Worm (Caenorhabditis elegans) whole organism, mixed stage, embryonic: Measurements from ENCODE around the gene T05H4.4.

Source experiments
- M03D4.4 ChIP-seq: sonication (generic microtip); optimal IDR thresholded peaks from 2 replicates; lab custom pipeline; 2017; ENCODE audit warnings: mild to moderate bottlenecking, missing genetic modification characterization, missing compliant biosample characterization
- bed-3 ChIP-seq: fragments of 200-800 bp; sonication (Bioruptor generic); optimal IDR thresholded peaks from 3 replicates; lab custom pipeline; 2018; ENCODE audit warnings: mild to moderate bottlenecking, missing genetic modification characterization, moderate library complexity, missing compliant biosample characterization
- blmp-1 ChIP-seq: fragments of 150-350 bp; optimal IDR thresholded peaks from 2 replicates; lab custom pipeline; 2014; ENCODE audit warnings: missing biosample characterization, missing genetic modification characterization
- ceh-39 ChIP-seq: fragments of 150-350 bp; optimal IDR thresholded peaks from 2 replicates; lab custom pipeline; 2014; ENCODE audit warnings: missing biosample characterization, missing genetic modification characterization
- ceh-43 ChIP-seq: fragments of 200-800 bp; sonication (Bioruptor generic); optimal IDR thresholded peaks from 2 replicates; lab custom pipeline; 2018; ENCODE audit warnings: mild to moderate bottlenecking, missing genetic modification characterization, moderate library complexity, missing compliant biosample characterization
- ceh-83 ChIP-seq: fragments of 200-800 bp; sonication (Bioruptor generic); optimal IDR thresholded peaks from 2 replicates; lab custom pipeline; 2018; ENCODE audit warnings: mild to moderate bottlenecking, missing genetic modification characterization, missing compliant biosample characterization
- ces-1 ChIP-seq: fragments of 150-350 bp; optimal IDR thresholded peaks from 2 replicates; lab custom pipeline; 2014; ENCODE audit warnings: missing biosample characterization, missing genetic modification reagents, missing genetic modification characterization
- elt-1 ChIP-seq: sonication (generic microtip); optimal IDR thresholded peaks from 2 replicates; lab custom pipeline; 2017; ENCODE audit warnings: missing genetic modification characterization, mild to moderate bottlenecking, missing compliant biosample characterization, antibody characterized with exemption, moderate library complexity, borderline replicate concordance; ENCODE audit not compliant: insufficient read depth
- elt-3 ChIP-seq: fragments of 150-350 bp; optimal IDR thresholded peaks from 2 replicates; lab custom pipeline; 2014; ENCODE audit warnings: missing biosample characterization, missing genetic modification characterization
- flh-1 ChIP-seq: fragments of 200-800 bp; sonication (Bioruptor generic); optimal IDR thresholded peaks from 2 replicates; lab custom pipeline; 2018; ENCODE audit warnings: mild to moderate bottlenecking, missing genetic modification characterization, moderate library complexity, missing compliant biosample characterization
- ham-2 ChIP-seq: fragments of 200-800 bp; sonication (Bioruptor generic); optimal IDR thresholded peaks from 2 replicates; lab custom pipeline; 2018; ENCODE audit warnings: mild to moderate bottlenecking, missing genetic modification characterization, missing compliant biosample characterization
- hlh-1 ChIP-seq: fragments of 150-350 bp; optimal IDR thresholded peaks from 2 replicates; lab custom pipeline; 2014; ENCODE audit warnings: missing biosample characterization, missing genetic modification reagents, missing genetic modification characterization
- lin-13 ChIP-seq: fragments of 150-350 bp; optimal IDR thresholded peaks from 2 replicates; lab custom pipeline; 2014; ENCODE audit warnings: missing biosample characterization, missing genetic modification characterization
- lin-32 ChIP-seq: fragments of 200-800 bp; sonication (Bioruptor generic); optimal IDR thresholded peaks from 2 replicates; lab custom pipeline; 2018; ENCODE audit warnings: mild to moderate bottlenecking, missing genetic modification characterization, missing compliant biosample characterization
- lsy-2 ChIP-seq: fragments of 150-350 bp; optimal IDR thresholded peaks from 2 replicates; lab custom pipeline; 2014; ENCODE audit warnings: missing biosample characterization, missing genetic modification characterization
- mab-5 ChIP-seq: fragments of 150-350 bp; optimal IDR thresholded peaks from 2 replicates; lab custom pipeline; 2014; ENCODE audit warnings: missing biosample characterization, missing genetic modification characterization
- mep-1 ChIP-seq: fragments of 150-350 bp; optimal IDR thresholded peaks from 2 replicates; lab custom pipeline; 2017; ENCODE audit warnings: missing biosample characterization, missing genetic modification reagents, missing genetic modification characterization, inconsistent platforms
- mls-2 ChIP-seq: sonication (generic microtip); optimal IDR thresholded peaks from 2 replicates; lab custom pipeline; 2016; ENCODE audit warnings: mild to moderate bottlenecking, missing genetic modification characterization, moderate library complexity, missing compliant biosample characterization
- nhr-12 ChIP-seq: fragments of 150-350 bp; optimal IDR thresholded peaks from 2 replicates; lab custom pipeline; 2014; ENCODE audit warnings: missing biosample characterization, missing genetic modification characterization
- nhr-2 ChIP-seq: fragments of 150-350 bp; optimal IDR thresholded peaks from 2 replicates; lab custom pipeline; 2014; ENCODE audit warnings: missing biosample characterization, missing genetic modification characterization
- nhr-28 ChIP-seq: fragments of 150-350 bp; optimal IDR thresholded peaks from 2 replicates; lab custom pipeline; 2014; ENCODE audit warnings: missing biosample characterization, missing genetic modification characterization
- nhr-76 ChIP-seq: sonication (generic microtip); optimal IDR thresholded peaks from 2 replicates; lab custom pipeline; 2017; ENCODE audit warnings: missing biosample characterization, missing genetic modification characterization
- pha-4 ChIP-seq: fragments of 150-350 bp; optimal IDR thresholded peaks from 2 replicates; lab custom pipeline; 2018; ENCODE audit warnings: missing biosample characterization, missing genetic modification reagents, missing genetic modification characterization
- sem-2 ChIP-seq: fragments of 200-800 bp; sonication (Bioruptor generic); optimal IDR thresholded peaks from 2 replicates; lab custom pipeline; 2018; ENCODE audit warnings: mild to moderate bottlenecking, missing genetic modification characterization, missing compliant biosample characterization
- snpc-4 ChIP-seq: fragments of 150-350 bp; optimal IDR thresholded peaks from 2 replicates; lab custom pipeline; 2014; ENCODE audit warnings: missing biosample characterization, missing genetic modification characterization
- sptf-1 ChIP-seq: sonication (generic microtip); optimal IDR thresholded peaks from 2 replicates; lab custom pipeline; 2017; ENCODE audit warnings: mild to moderate bottlenecking, missing genetic modification characterization, moderate library complexity, missing compliant biosample characterization
- tbx-8 ChIP-seq: fragments of 200-800 bp; sonication (Bioruptor generic); optimal IDR thresholded peaks from 2 replicates; lab custom pipeline; 2018; ENCODE audit warnings: mild to moderate bottlenecking, missing genetic modification characterization, moderate library complexity, missing compliant biosample characterization
- unc-120 ChIP-seq: sonication (generic microtip); optimal IDR thresholded peaks from 2 replicates; lab custom pipeline; 2017; ENCODE audit warnings: missing genetic modification characterization, missing compliant biosample characterization; ENCODE audit not compliant: poor library complexity, severe bottlenecking
- unc-39 ChIP-seq: fragments of 150-350 bp; optimal IDR thresholded peaks from 2 replicates; lab custom pipeline; 2014; ENCODE audit warnings: missing biosample characterization, missing genetic modification characterization
- unc-62 ChIP-seq: fragments of 150-350 bp; optimal IDR thresholded peaks from 2 replicates; lab custom pipeline; 2014; ENCODE audit warnings: missing biosample characterization, missing genetic modification reagents, missing genetic modification characterization
- zip-8 ChIP-seq: fragments of 150-350 bp; optimal IDR thresholded peaks from 2 replicates; lab custom pipeline; 2014; ENCODE audit warnings: missing biosample characterization, missing genetic modification characterization
- ztf-11 ChIP-seq: fragments of 150-350 bp; optimal IDR thresholded peaks from 2 replicates; lab custom pipeline; 2014; ENCODE audit warnings: missing biosample characterization, missing genetic modification characterization

T05H4.4 gene

ce11 chrV:6436332-6436731, 2.4 kb upstream of the T05H4.4 start, which contains the start of gene hpo-19:
Gene hpo-19, plus strand, starts transcription at chrV:6436645.
- TF ChIP-seq elt-1 (tag; lab: Kevin White, UChicago) (no peak), mls-2 (tag; lab: Kevin White, UChicago) (no peak), unc-39 (tag; lab: Kevin White, UChicago) (no peak), lsy-2 (tag; lab: Kevin White, UChicago) (no peak), M03D4.4 (tag; lab: Kevin White, UChicago) (no peak), lin-13 (tag; lab: Kevin White, UChicago) (no peak), ceh-39 (tag; lab: Kevin White, UChicago) (no peak), ham-2 (GFP tag; lab: Kevin White, UChicago) (no peak), bed-3 (GFP tag; lab: Kevin White, UChicago) (no peak), unc-120 (tag; lab: Kevin White, UChicago) (no peak), nhr-76 (no peak), nhr-2 (no peak), ztf-11 (tag; lab: Kevin White, UChicago) (no peak), nhr-12 (tag; lab: Kevin White, UChicago) (no peak), lin-32 (no peak), ceh-83 (GFP tag; lab: Kevin White, UChicago) (no peak), blmp-1 (tag; lab: Kevin White, UChicago) (no peak), zip-8 (tag; lab: Kevin White, UChicago) (no peak), pha-4 (tag; lab: Kevin White, UChicago) (no peak), unc-62 (no peak)

ce11 chrV:6441613-6442012, 2.9 kb downstream of the T05H4.4 start, which contains the start of gene T05H4.15:
Gene T05H4.15, minus strand, starts transcription at chrV:6441713.
- TF ChIP-seq elt-1 (tag; lab: Kevin White, UChicago) (no peak), elt-3 (tag; lab: Kevin White, UChicago) (no peak), mab-5 (no peak)

DNA sequence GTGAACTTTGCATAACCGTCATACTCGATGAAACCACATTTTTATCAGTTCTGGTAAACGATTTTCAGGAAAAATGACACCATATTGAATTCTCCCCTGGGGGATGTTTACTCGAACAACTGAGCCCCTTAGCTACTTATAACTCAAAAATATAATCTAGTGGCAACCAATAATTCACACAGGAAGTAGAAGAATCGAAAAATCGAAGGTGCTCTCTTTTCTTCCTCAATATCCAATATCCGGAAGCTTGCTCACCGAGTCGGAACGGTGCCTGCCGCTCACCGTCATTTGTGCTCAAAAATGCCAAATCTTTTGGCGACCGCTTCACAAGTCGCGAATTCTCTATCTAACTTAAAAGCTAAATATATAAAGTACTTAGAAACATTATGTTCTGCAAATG, 3.3 kb downstream of the T05H4.4 start, which contains the start of gene T05H4.3:
TSS of gene T05H4.3 (plus strand) at position 301 of the 400 bp plus-strand sequence.
- TF ChIP-seq lin-13 (tag; lab: Kevin White, UChicago) (no peak), pha-4 (tag; lab: Kevin White, UChicago) (no peak), tbx-8 (GFP tag; lab: Kevin White, UChicago) (no peak), mab-5 (no peak), sem-2 (no peak), nhr-2 (no peak), blmp-1 (tag; lab: Kevin White, UChicago) (no peak), ces-1 (GFP tag; lab: Kevin White, UChicago) (no peak), sptf-1 (tag; lab: Kevin White, UChicago) (no peak), M03D4.4 (tag; lab: Kevin White, UChicago) (no peak), ztf-11 (tag; lab: Kevin White, UChicago) (no peak), mep-1 (tag; lab: Kevin White, UChicago) (no peak), lin-32 (no peak), ceh-83 (GFP tag; lab: Kevin White, UChicago) (no peak), snpc-4 (no peak)

DNA sequence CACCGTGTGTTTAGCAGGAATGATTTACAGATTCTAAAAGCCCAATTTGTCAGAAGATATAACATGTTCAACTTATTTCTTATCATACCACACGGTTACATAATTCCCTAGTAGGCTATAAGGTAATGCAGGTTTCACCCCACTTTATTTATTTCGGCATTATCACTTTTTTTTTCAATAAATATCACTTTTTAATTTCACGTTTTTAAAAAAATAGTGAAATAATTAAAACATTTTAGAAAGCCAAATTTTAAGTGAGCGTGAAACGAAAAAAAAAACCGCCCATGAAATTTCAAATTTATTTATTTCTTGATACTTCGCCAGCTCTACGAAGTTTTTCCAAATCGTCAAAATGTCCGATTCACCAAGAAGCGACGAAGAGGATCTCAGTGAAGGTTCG, 9.7 kb downstream of the T05H4.4 start, which contains the start of gene fbxa-196:
TSS of gene fbxa-196 (plus strand) at position 301 of the 400 bp plus-strand sequence.
- no peak for TF ChIP-seq elt-3 (tag; lab: Kevin White, UChicago)
- TF ChIP-seq ceh-43 (GFP tag; lab: Kevin White, UChicago), result no peak
- no peak for TF ChIP-seq ham-2 (GFP tag; lab: Kevin White, UChicago)
- no peak for TF ChIP-seq snpc-4
- TF ChIP-seq nhr-2, result no peak
- no peak for TF ChIP-seq nhr-12 (tag; lab: Kevin White, UChicago)
- TF ChIP-seq bed-3 (GFP tag; lab: Kevin White, UChicago), result no peak
- TF ChIP-seq unc-39 (tag; lab: Kevin White, UChicago), result no peak
- no peak for TF ChIP-seq flh-1 (GFP tag; lab: Kevin White, UChicago)
- TF ChIP-seq lin-13 (tag; lab: Kevin White, UChicago), result no peak
- no peak for TF ChIP-seq zip-8 (tag; lab: Kevin White, UChicago)
- no peak for TF ChIP-seq hlh-1 (tag; lab: Kevin White, UChicago)
- TF ChIP-seq mab-5, result no peak
- no peak for TF ChIP-seq nhr-28 (tag; lab: Kevin White, UChicago)
- TF ChIP-seq lsy-2 (tag; lab: Kevin White, UChicago), result no peak
- no peak for TF ChIP-seq mep-1 (tag; lab: Kevin White, UChicago)
